Worm (Caenorhabditis elegans): Measurements from ENCODE around the gene C28H8.3.

- TF ChIP-seq W03F9.2 (tag; optimal IDR thresholded peaks at IDR 0.05) (no peak), him-1 (tag; optimal IDR thresholded peaks at IDR 0.05) (no peak)
Observed at ce11 chrIII:5900709-5901108, 7.8 kb upstream of the C28H8.3 start.
